Worm (Caenorhabditis elegans): ENCODE data around the gene M117.4.
A peak's percentile ranks its signal among the peaks of the same experiment; 100 is the strongest.

DNA sequence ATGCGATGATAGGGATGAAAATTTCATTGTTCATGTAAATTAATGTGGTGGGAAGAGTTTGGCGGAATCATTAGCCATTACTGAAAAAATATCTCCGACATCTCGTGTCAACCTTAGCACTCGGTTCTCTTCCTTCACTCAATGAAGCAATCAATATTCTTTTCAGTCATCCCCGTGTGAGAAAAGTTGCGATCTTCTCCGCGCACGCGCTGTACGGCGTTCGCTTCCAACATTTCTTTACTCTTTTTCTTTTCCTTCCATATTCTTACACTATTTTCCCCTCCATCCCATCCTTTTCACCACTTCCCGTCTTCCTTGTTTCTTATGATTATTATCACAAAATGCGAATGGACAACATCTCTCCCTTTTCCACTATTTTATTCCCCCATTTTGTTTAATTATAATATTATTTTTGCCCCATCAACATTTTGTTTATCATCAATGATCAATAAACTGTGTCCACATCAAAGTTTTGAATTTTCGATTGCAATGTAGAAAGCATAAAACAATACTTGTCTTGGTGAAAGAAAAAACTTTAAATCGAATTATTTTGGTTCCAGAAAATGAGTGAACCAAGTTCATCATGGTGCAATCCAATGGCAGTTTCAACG is 26.7 kb upstream of the M117.4 start, which contains the start of gene mob-1:
- TF ChIP-seq pha-4 (GFP tag; IDR thresholded peaks at IDR 0.05) = no peak
- no peak for TF ChIP-seq pha-4 (tag; optimal IDR thresholded peaks at IDR 0.05)
- peak; percentile 38 for TF ChIP-seq aha-1 (tag)
